Fruit fly (Drosophila melanogaster) whole organism, embryonic: ENCODE data around the gene CG8958.

ENCODE experiments used
- CG11695 ChIP-seq: fragments of 200-800 bp; sonication (Bioruptor generic); IDR thresholded peaks from 3 replicates; pipeline ENCODE4 v1.3.6; 2022; ENCODE audit warnings: missing biosample characterization, missing genetic modification characterization
- CG30020 ChIP-seq: fragments of 200-800 bp; optimal IDR thresholded peaks from 2 replicates; lab custom pipeline; 2019; ENCODE audit warnings: missing biosample characterization, mild to moderate bottlenecking, missing genetic modification characterization, moderate library complexity
- CG3065 ChIP-seq: fragments of 200-800 bp; sonication (Bioruptor generic); optimal IDR thresholded peaks from 2 replicates; lab custom pipeline; 2016; ENCODE audit warnings: missing biosample characterization, missing genetic modification characterization
- Lpt ChIP-seq: fragments of >200 bp; optimal IDR thresholded peaks from 2 replicates; lab custom pipeline; 2018; ENCODE audit warnings: missing biosample characterization, missing genetic modification characterization
- jing ChIP-seq: fragments of 200-800 bp; sonication (Bioruptor generic); optimal IDR thresholded peaks from 2 replicates; lab custom pipeline; 2018; ENCODE audit warnings: missing biosample characterization, mild to moderate bottlenecking, missing genetic modification characterization
- pum ChIP-seq: fragments of 200-800 bp; sonication (Bioruptor generic); optimal IDR thresholded peaks from 2 replicates; lab custom pipeline; 2016; ENCODE audit warnings: missing biosample characterization, missing genetic modification characterization

DNA sequence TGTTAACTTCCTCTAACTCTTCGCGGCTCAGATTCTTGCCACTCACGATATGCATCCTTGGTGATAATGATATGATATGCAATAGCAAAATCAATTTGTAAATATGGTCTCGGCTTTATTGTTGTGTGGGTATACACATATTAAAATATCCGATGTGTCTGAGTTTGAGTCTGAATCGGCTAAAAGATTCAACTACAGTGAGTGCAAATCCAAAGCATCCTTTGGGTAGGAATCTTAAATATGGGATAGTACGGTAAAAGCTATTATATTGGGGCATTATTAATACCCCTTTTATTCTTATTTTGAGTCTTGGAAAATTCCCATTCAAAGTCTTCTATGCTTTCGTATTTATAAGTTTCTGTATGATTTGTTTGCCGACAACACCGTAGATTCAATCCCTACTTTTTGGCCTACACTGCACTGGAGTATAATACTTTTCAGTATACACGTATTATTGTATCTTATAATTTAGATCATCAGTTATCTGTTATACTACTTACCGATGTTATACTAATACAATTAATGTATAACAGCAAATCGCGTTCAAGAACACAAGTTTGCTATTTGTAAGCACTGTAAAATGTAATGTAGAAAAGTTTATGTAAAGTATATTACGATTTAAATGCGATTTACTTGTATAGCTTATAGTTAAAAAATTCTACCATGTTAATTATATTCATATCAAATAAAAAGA is 20.2 kb upstream of the CG8958 start, which contains the start of gene CG12395:
- TF ChIP-seq Lpt (GFP tag; lab: Kevin White, UChicago) (no peak), CG11695 (GFP tag; lab: Robert Waterston, UW) (no peak), CG30020 (tag; lab: Kevin White, UChicago) (no peak), pum (GFP tag; lab: Kevin White, UChicago) (no peak), jing (GFP tag; lab: Kevin White, UChicago) (no peak), CG3065 (GFP tag; lab: Kevin White, UChicago) (no peak)
